Fruit fly (Drosophila melanogaster) whole organism: ENCODE results near the gene Cubn.

Experiments
- Dll ChIP-seq: fragments of >200 bp; optimal IDR thresholded peaks from 2 replicates; lab custom pipeline; 2017
- usp ChIP-seq: fragments of >200 bp; optimal IDR thresholded peaks from 2 replicates; lab custom pipeline; 2017; ENCODE audit warnings: missing biosample characterization, missing genetic modification characterization, mixed read lengths

DNA sequence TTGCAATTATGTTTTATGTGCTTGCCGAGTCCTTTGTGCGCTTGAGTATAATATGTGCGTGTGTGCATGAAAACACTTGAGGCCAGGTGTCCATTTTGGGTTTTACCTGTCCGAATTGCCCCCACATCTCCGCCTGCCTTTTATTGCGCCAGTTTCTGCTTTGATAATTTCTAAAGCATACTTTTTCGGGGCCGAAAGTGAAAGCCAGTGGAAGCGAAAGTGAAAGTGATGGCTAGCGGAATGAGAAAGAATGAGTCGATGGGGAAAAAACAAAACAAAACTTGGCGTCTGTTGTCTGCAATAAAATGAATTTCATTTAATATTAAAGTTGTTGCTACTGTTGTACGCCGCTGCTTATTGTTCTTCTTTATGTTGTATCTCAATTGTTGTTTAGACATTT, 47.6 kb downstream of the Cubn start:
- TF ChIP-seq usp (GFP tag; lab: Kevin White, UChicago) (no peak), Dll (lab: Kevin White, UChicago) (no peak)
